Worm (Caenorhabditis elegans): ENCODE results near the gene efn-2.

DNA sequence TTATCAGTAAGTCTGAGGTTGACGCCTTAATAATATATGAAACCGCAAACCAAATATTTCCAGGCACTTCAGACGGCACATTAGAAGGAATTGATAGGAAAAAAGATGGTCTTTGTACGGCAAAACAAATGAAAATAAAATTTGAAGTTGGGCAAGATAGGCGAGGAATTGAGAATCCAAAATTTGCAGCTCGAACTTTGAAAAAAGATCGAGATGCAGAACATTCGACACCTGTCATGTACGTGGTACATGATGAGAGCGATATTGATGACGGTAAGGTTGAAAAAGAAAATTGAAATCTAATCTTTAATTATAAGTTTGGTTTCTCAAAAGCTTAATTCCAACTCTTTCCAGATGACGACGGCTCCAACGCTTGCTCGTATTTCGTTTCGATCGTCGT is 1.4 kb downstream of the efn-2 start:
- TF ChIP-seq ahr-1 (tag; optimal IDR thresholded peaks at IDR 0.05): no peak
- no peak for TF ChIP-seq nfya-1 (tag; optimal IDR thresholded peaks at IDR 0.05)
- TF ChIP-seq ceh-18 (tag; optimal IDR thresholded peaks at IDR 0.05): no peak
- TF ChIP-seq fkh-10 (GFP tag; optimal IDR thresholded peaks at IDR 0.05): no peak
- no peak for TF ChIP-seq elt-4 (tag; optimal IDR thresholded peaks at IDR 0.05)
- no peak for TF ChIP-seq hlh-30 (tag; optimal IDR thresholded peaks at IDR 0.05; ENCODE audit: insufficient read depth)
- TF ChIP-seq K09A11.1 (tag; optimal IDR thresholded peaks at IDR 0.05; ENCODE audit: insufficient read depth): no peak
- no peak for TF ChIP-seq ceh-2 (tag; optimal IDR thresholded peaks at IDR 0.05)
- no peak for TF ChIP-seq sox-2 (GFP tag; IDR thresholded peaks at IDR 0.05)
- TF ChIP-seq ets-4 (tag; optimal IDR thresholded peaks at IDR 0.05): no peak
- TF ChIP-seq fax-1 (tag; optimal IDR thresholded peaks at IDR 0.05): no peak
- no peak for TF ChIP-seq ceh-14 (tag; optimal IDR thresholded peaks at IDR 0.05)
- no peak for TF ChIP-seq dve-1 (tag; optimal IDR thresholded peaks at IDR 0.05)
- no peak for TF ChIP-seq elt-2 (tag; optimal IDR thresholded peaks at IDR 0.05)

Measured in whole organism, late embryonic.